Worm (Caenorhabditis elegans) whole organism, early embryonic: Measurements from ENCODE around the gene K06H6.2.

ENCODE experiments used
- B0310.2 ChIP-seq: sonication (generic microtip); optimal IDR thresholded peaks from 2 replicates; lab custom pipeline; 2016; ENCODE audit warnings: mild to moderate bottlenecking, missing genetic modification characterization, missing compliant biosample characterization
- F13C5.2 ChIP-seq: sonication (generic microtip); optimal IDR thresholded peaks from 2 replicates; lab custom pipeline; 2017; ENCODE audit warnings: mild to moderate bottlenecking, missing genetic modification characterization, inconsistent platforms, missing compliant biosample characterization
- ama-1 ChIP-seq: fragments of 150-350 bp; optimal IDR thresholded peaks from 2 replicates; lab custom pipeline; 2014
- ets-7 ChIP-seq: sonication (generic microtip); optimal IDR thresholded peaks from 2 replicates; lab custom pipeline; 2016; ENCODE audit warnings: missing genotype, missing genetic modification characterization, missing compliant biosample characterization
- flt-1 ChIP-seq: fragments of 200-800 bp; sonication (Bioruptor generic); IDR thresholded peaks from 2 replicates; pipeline ENCODE4 v1.3.6; 2022; ENCODE audit warnings: missing genetic modification characterization, missing compliant biosample characterization
- pes-1 ChIP-seq: fragments of 200-800 bp; sonication (Bioruptor generic); IDR thresholded peaks from 2 replicates; pipeline ENCODE4 v1.3.6; 2022; ENCODE audit warnings: missing genetic modification reagents, missing genetic modification characterization, missing compliant biosample characterization
- tbx-11 ChIP-seq: fragments of 200-800 bp; sonication (Bioruptor generic); IDR thresholded peaks from 2 replicates; pipeline ENCODE4 v1.3.6; 2022; ENCODE audit warnings: missing genetic modification characterization, missing compliant biosample characterization

- TF ChIP-seq ets-7 (tag; lab: Kevin White, UChicago) (no peak), F13C5.2 (no peak), ama-1 (lab: Kevin White, UChicago) (no peak), B0310.2 (tag; lab: Kevin White, UChicago) (no peak), tbx-11 (GFP tag; lab: Robert Waterston, UW) (no peak), pes-1 (no peak), flt-1 (GFP tag; lab: Robert Waterston, UW) (no peak)
Observed at ce11 chrV:547980-548379, 37.6 kb upstream of the K06H6.2 start, which contains the start of gene C14C6.6.
